Fruit fly (Drosophila melanogaster) whole organism, embryonic: ENCODE measurements around the gene CG44362.

ENCODE experiments used
- Ada2b ChIP-seq: fragments of 200-800 bp; sonication (Bioruptor generic); IDR thresholded peaks from 2 replicates; pipeline ENCODE4 v1.3.6; 2022; ENCODE audit warnings: missing biosample characterization, missing genetic modification characterization
- CG10431 ChIP-seq: fragments of 200-800 bp; sonication (Bioruptor generic); optimal IDR thresholded peaks from 3 replicates; lab custom pipeline; 2018; ENCODE audit warnings: missing biosample characterization, mild to moderate bottlenecking, missing genetic modification characterization
- CG11723 ChIP-seq: fragments of 200-800 bp; sonication (Bioruptor generic); optimal IDR thresholded peaks from 2 replicates; lab custom pipeline; 2017; ENCODE audit warnings: missing biosample characterization, mild to moderate bottlenecking, missing genetic modification characterization
- CG12071 ChIP-seq: fragments of 200-800 bp; sonication (Bioruptor generic); optimal IDR thresholded peaks from 3 replicates; lab custom pipeline; 2018; ENCODE audit warnings: missing biosample characterization, mild to moderate bottlenecking, missing genetic modification characterization
- CG1233 ChIP-seq: fragments of 200-800 bp; sonication (Bioruptor generic); optimal IDR thresholded peaks from 4 replicates; lab custom pipeline; 2018; ENCODE audit warnings: missing biosample characterization, mild to moderate bottlenecking, missing genetic modification characterization
- CG12769 ChIP-seq: fragments of 200-800 bp; sonication (Bioruptor generic); optimal IDR thresholded peaks from 2 replicates; lab custom pipeline; 2019; ENCODE audit warnings: missing biosample characterization, mild to moderate bottlenecking, missing genetic modification characterization, moderate library complexity
- CG12942 ChIP-seq: fragments of 200-800 bp; sonication (Bioruptor generic); optimal IDR thresholded peaks from 3 replicates; lab custom pipeline; 2016; ENCODE audit warnings: missing biosample characterization, missing genetic modification characterization
- CG15696 ChIP-seq: fragments of 200-800 bp; sonication (Bioruptor generic); optimal IDR thresholded peaks from 2 replicates; lab custom pipeline; 2019; ENCODE audit warnings: missing biosample characterization, mild to moderate bottlenecking, missing genetic modification characterization, moderate library complexity
- CG17186 ChIP-seq: fragments of 200-800 bp; sonication (Bioruptor generic); optimal IDR thresholded peaks from 3 replicates; lab custom pipeline; 2017; ENCODE audit warnings: missing biosample characterization, missing genetic modification reagents, missing genetic modification characterization
- CG18262 ChIP-seq: fragments of 200-800 bp; optimal IDR thresholded peaks from 3 replicates; lab custom pipeline; 2019; ENCODE audit warnings: missing biosample characterization, mild to moderate bottlenecking, missing genetic modification characterization, moderate library complexity
- CG31224 ChIP-seq: fragments of 200-800 bp; sonication (Bioruptor generic); IDR thresholded peaks from 2 replicates; pipeline ENCODE4 v1.3.6; 2022; ENCODE audit warnings: missing biosample characterization, missing genetic modification characterization
- CG32767 ChIP-seq: fragments of 200-800 bp; sonication (Bioruptor generic); IDR thresholded peaks from 2 replicates; pipeline ENCODE4 v1.3.6; 2022; ENCODE audit warnings: missing biosample characterization, missing genetic modification characterization
- CG4424 ChIP-seq: fragments of 200-800 bp; sonication (Bioruptor generic); optimal IDR thresholded peaks from 3 replicates; lab custom pipeline; 2016; ENCODE audit warnings: missing biosample characterization, missing genetic modification characterization
- CG4820 ChIP-seq: fragments of 200-800 bp; sonication (Bioruptor generic); optimal IDR thresholded peaks from 3 replicates; lab custom pipeline; 2016; ENCODE audit warnings: missing biosample characterization, missing genetic modification characterization
- CG6254 ChIP-seq: fragments of 200-800 bp; sonication (Bioruptor generic); optimal IDR thresholded peaks from 3 replicates; lab custom pipeline; 2017; ENCODE audit warnings: mild to moderate bottlenecking, missing biosample characterization, missing genetic modification reagents, missing genetic modification characterization
- CG6654 ChIP-seq: fragments of 200-800 bp; sonication (Bioruptor generic); optimal IDR thresholded peaks from 2 replicates; lab custom pipeline; 2017; ENCODE audit warnings: missing biosample characterization, mild to moderate bottlenecking, missing genetic modification characterization
- CG6689 ChIP-seq: fragments of 200-800 bp; sonication (Bioruptor generic); IDR thresholded peaks from 2 replicates; pipeline ENCODE4 v1.3.6; 2022; ENCODE audit warnings: missing biosample characterization, missing genetic modification characterization
- CG7357 ChIP-seq: fragments of 200-800 bp; sonication (Bioruptor generic); IDR thresholded peaks from 3 replicates; pipeline ENCODE4 v1.3.6; 2022; ENCODE audit warnings: missing biosample characterization, missing genetic modification characterization
- CG9215 ChIP-seq: fragments of 200-800 bp; sonication (Bioruptor generic); IDR thresholded peaks from 2 replicates; pipeline ENCODE4 v1.3.6; 2022; ENCODE audit warnings: missing biosample characterization, missing genetic modification characterization
- Doc3 ChIP-seq: fragments of 200-800 bp; sonication (Bioruptor generic); IDR thresholded peaks from 3 replicates; pipeline ENCODE4 v1.3.6; 2022; ENCODE audit warnings: missing biosample characterization, missing genetic modification characterization; ENCODE audit not compliant: partially characterized antibody
- Eip74EF ChIP-seq, 2 experiments: fragments of 200-800 bp in 1 of 2; fragments of >200 bp in 1 of 2; sonication (Bioruptor generic) in 1 of 2; optimal IDR thresholded peaks; 2 replicates each; lab custom pipeline; 2017 to 2019; ENCODE audit warnings: missing biosample characterization in 2 of 2, missing genetic modification characterization in 2 of 2, mild to moderate bottlenecking in 1 of 2, moderate library complexity in 1 of 2
- HHEX ChIP-seq: fragments of 200-800 bp; sonication (Bioruptor generic); optimal IDR thresholded peaks from 3 replicates; lab custom pipeline; 2017; ENCODE audit warnings: missing biosample characterization, mild to moderate bottlenecking, missing genetic modification characterization, missing genetic modification reagents
- HLH54F ChIP-seq: fragments of 200-800 bp; sonication (Bioruptor generic); optimal IDR thresholded peaks from 3 replicates; lab custom pipeline; 2016; ENCODE audit warnings: missing biosample characterization, missing genetic modification characterization
- Hsf ChIP-seq: fragments of 200-800 bp; sonication (Bioruptor generic); optimal IDR thresholded peaks from 3 replicates; lab custom pipeline; 2016; ENCODE audit warnings: missing biosample characterization, missing genetic modification characterization
- MBD-R2 ChIP-seq: fragments of 200-800 bp; sonication (Bioruptor generic); IDR thresholded peaks from 2 replicates; pipeline ENCODE4 v1.3.6; 2022; ENCODE audit warnings: missing biosample characterization, missing genetic modification characterization
- NC2α ChIP-seq: fragments of 200-800 bp; sonication (Bioruptor generic); optimal IDR thresholded peaks from 2 replicates; lab custom pipeline; 2016; ENCODE audit warnings: missing biosample characterization, missing genetic modification characterization
- Oaz ChIP-seq: fragments of 200-800 bp; sonication (Bioruptor generic); IDR thresholded peaks from 2 replicates; pipeline ENCODE4 v1.3.6; 2022; ENCODE audit warnings: missing biosample characterization, missing genetic modification characterization
- PHDP ChIP-seq: fragments of 200-800 bp; sonication (Bioruptor generic); optimal IDR thresholded peaks from 3 replicates; lab custom pipeline; 2018; ENCODE audit warnings: missing biosample characterization, mild to moderate bottlenecking, missing genetic modification characterization, moderate library complexity
- Scr ChIP-seq: fragments of 200-800 bp; sonication (Bioruptor generic); IDR thresholded peaks from 2 replicates; pipeline ENCODE4 v1.3.6; 2022; ENCODE audit warnings: missing biosample characterization, missing genetic modification characterization; ENCODE audit not compliant: partially characterized antibody
- Sry-β ChIP-seq: fragments of 200-800 bp; sonication (Bioruptor generic); optimal IDR thresholded peaks from 2 replicates; lab custom pipeline; 2018; ENCODE audit warnings: missing biosample characterization, mild to moderate bottlenecking, missing genetic modification characterization, moderate library complexity
- Sry-δ ChIP-seq: fragments of 200-800 bp; sonication (Bioruptor generic); optimal IDR thresholded peaks from 2 replicates; lab custom pipeline; 2016; ENCODE audit warnings: missing biosample characterization, missing genetic modification characterization
- Ssrp ChIP-seq: fragments of 200-800 bp; sonication (Bioruptor generic); optimal IDR thresholded peaks from 2 replicates; lab custom pipeline; 2018; ENCODE audit warnings: missing biosample characterization, mild to moderate bottlenecking, missing genetic modification characterization, moderate library complexity
- btn ChIP-seq: fragments of 200-800 bp; sonication (Bioruptor generic); optimal IDR thresholded peaks from 2 replicates; lab custom pipeline; 2016; ENCODE audit warnings: missing biosample characterization, missing genetic modification characterization
- croc ChIP-seq: fragments of 200-800 bp; sonication (Bioruptor generic); conservative IDR thresholded peaks from 3 replicates; pipeline ENCODE4 v1.3.6; 2022; ENCODE audit warnings: missing biosample characterization, missing genetic modification characterization
- dati ChIP-seq: fragments of 200-800 bp; sonication (Bioruptor generic); IDR thresholded peaks from 2 replicates; pipeline ENCODE4 v1.3.6; 2022; ENCODE audit warnings: missing biosample characterization, missing genetic modification characterization
- dmrt11E ChIP-seq: fragments of 200-800 bp; sonication (Bioruptor generic); optimal IDR thresholded peaks from 3 replicates; lab custom pipeline; 2018; ENCODE audit warnings: missing biosample characterization, mild to moderate bottlenecking, missing genetic modification characterization, moderate library complexity
- eyg ChIP-seq: fragments of 200-800 bp; sonication (Bioruptor generic); optimal IDR thresholded peaks from 3 replicates; lab custom pipeline; 2016; ENCODE audit warnings: missing biosample characterization, missing genetic modification characterization
- fd3F ChIP-seq: fragments of 200-800 bp; sonication (Bioruptor generic); optimal IDR thresholded peaks from 2 replicates; lab custom pipeline; 2018; ENCODE audit warnings: missing biosample characterization, mild to moderate bottlenecking, missing genetic modification characterization, moderate library complexity
- ftz-f1 ChIP-seq: fragments of 200-800 bp; sonication (Bioruptor generic); optimal IDR thresholded peaks from 2 replicates; lab custom pipeline; 2016; ENCODE audit warnings: missing biosample characterization, missing genetic modification characterization
- ken ChIP-seq: fragments of 200-800 bp; sonication (Bioruptor generic); IDR thresholded peaks from 3 replicates; pipeline ENCODE4 v1.3.6; 2022; ENCODE audit warnings: missing biosample characterization, missing genetic modification characterization
- klu ChIP-seq: fragments of 200-800 bp; sonication (Bioruptor generic); IDR thresholded peaks from 2 replicates; pipeline ENCODE4 v1.3.6; 2022; ENCODE audit warnings: missing biosample characterization, missing genetic modification characterization
- pb ChIP-seq: fragments of 200-800 bp; sonication (Bioruptor generic); optimal IDR thresholded peaks from 3 replicates; lab custom pipeline; 2016; ENCODE audit warnings: missing biosample characterization, missing genetic modification characterization
- ranshi ChIP-seq: fragments of 200-800 bp; sonication (Bioruptor generic); IDR thresholded peaks from 2 replicates; pipeline ENCODE4 v1.3.6; 2022; ENCODE audit warnings: missing biosample characterization, missing genetic modification characterization
- run ChIP-seq: fragments of 200-800 bp; sonication (Bioruptor generic); optimal IDR thresholded peaks from 3 replicates; lab custom pipeline; 2018; ENCODE audit warnings: missing biosample characterization, mild to moderate bottlenecking, missing genetic modification characterization
- slbo ChIP-seq: fragments of 200-800 bp; sonication (Bioruptor generic); IDR thresholded peaks from 2 replicates; pipeline ENCODE4 v1.3.6; 2022; ENCODE audit warnings: missing biosample characterization, missing genetic modification characterization
- sob ChIP-seq: fragments of 200-800 bp; sonication (Bioruptor generic); IDR thresholded peaks from 2 replicates; pipeline ENCODE4 v1.3.6; 2022; ENCODE audit warnings: missing biosample characterization, missing genetic modification characterization
- tll ChIP-seq, 2 experiments: fragments of 200-800 bp in 1 of 2; fragments of >200 bp in 1 of 2; sonication (Bioruptor generic) in 1 of 2; optimal IDR thresholded peaks; 2 replicates each; lab custom pipeline; 2017 to 2019; ENCODE audit warnings: missing biosample characterization in 2 of 2, missing genetic modification characterization in 2 of 2, mild to moderate bottlenecking in 1 of 2, moderate library complexity in 1 of 2
- wdn ChIP-seq: fragments of 200-800 bp; sonication (Bioruptor generic); IDR thresholded peaks from 2 replicates; pipeline ENCODE4 v1.3.6; 2022; ENCODE audit warnings: missing biosample characterization, missing genetic modification characterization
- zf30C ChIP-seq: fragments of 200-800 bp; sonication (Bioruptor generic); optimal IDR thresholded peaks from 3 replicates; lab custom pipeline; 2018; ENCODE audit warnings: missing biosample characterization, mild to moderate bottlenecking, missing genetic modification characterization

The CG44362 gene

dm6 chr3L:11417273-11418040 is 20.1 kb downstream of the CG44362 start (continued):
- TF ChIP-seq tll (GFP tag; optimal IDR thresholded peaks at IDR 0.05; lab: Kevin White, UChicago) (no peak), Scr (GFP tag; lab: Robert Waterston, UW) (peak; percentile 31), CG4820 (peak; percentile 85), dmrt11E (peak; percentile 93), HLH54F (GFP tag; lab: Kevin White, UChicago) (peak; percentile 40), Sry-δ (GFP tag; lab: Kevin White, UChicago) (no peak), Sry-β (GFP tag; lab: Kevin White, UChicago) (peak; percentile 64), CG6654 (GFP tag; lab: Kevin White, UChicago) (peak; percentile 77), Eip74EF (GFP tag; optimal IDR thresholded peaks at IDR 0.05; lab: Kevin White, UChicago) (peak in 1 of 2 experiments; percentile 92), Hsf (GFP tag; lab: Kevin White, UChicago) (peak; percentile 74), ken (GFP tag; lab: Robert Waterston, UW) (peak; percentile 68), CG12071 (GFP tag; lab: Kevin White, UChicago) (peak; percentile 76), CG15696 (tag; lab: Kevin White, UChicago) (peak; percentile 91), CG32767 (peak; percentile 92), ranshi (GFP tag; lab: Robert Waterston, UW) (peak; percentile 76), Ssrp (tag; lab: Kevin White, UChicago) (peak; percentile 91), CG9215 (GFP tag; lab: Robert Waterston, UW) (peak; percentile 75), pb (GFP tag; lab: Kevin White, UChicago) (no peak), slbo (GFP tag; lab: Robert Waterston, UW) (peak; percentile 79), HHEX (GFP tag; lab: Kevin White, UChicago) (peak; percentile 77), PHDP (peak; percentile 90), eyg (no peak), croc (GFP tag; lab: Robert Waterston, UW) (peak; percentile 92), CG31224 (GFP tag; lab: Robert Waterston, UW) (peak; percentile 61), Doc3 (GFP tag; lab: Robert Waterston, UW) (peak; percentile 36; the same call in 1 of the 3 replicates), Oaz (GFP tag; lab: Robert Waterston, UW) (peak; percentile 69), CG10431 (GFP tag; lab: Kevin White, UChicago) (peak; percentile 58), btn (GFP tag; lab: Kevin White, UChicago) (peak; percentile 63), zf30C (peak; percentile 95), CG17186 (GFP tag; lab: Kevin White, UChicago) (peak; percentile 24), CG7357 (GFP tag; lab: Robert Waterston, UW) (peak; percentile 85), MBD-R2 (peak; percentile 61; the same call in 1 of the 2 replicates), wdn (0 out of 2 replicates have a peak, but pooled peaks have one; percentile 14), CG1233 (GFP tag; lab: Kevin White, UChicago) (peak; percentile 79), ftz-f1 (no peak), fd3F (GFP tag; lab: Kevin White, UChicago) (peak; percentile 80), klu (peak; percentile 90), Ada2b (GFP tag; lab: Robert Waterston, UW) (peak; percentile 79), CG6254 (peak; percentile 92), dati (GFP tag; lab: Robert Waterston, UW) (peak; percentile 60; the same call in 1 of the 2 replicates), CG11723 (GFP tag; lab: Kevin White, UChicago) (peak; percentile 54), run (tag; lab: Kevin White, UChicago) (peak; percentile 73), CG12769 (no peak), CG4424 (GFP tag; lab: Kevin White, UChicago) (peak; percentile 85), CG6689 (peak; percentile 92), CG12942 (GFP tag; lab: Kevin White, UChicago) (peak; percentile 60), NC2α (peak; percentile 66), CG18262 (tag; lab: Kevin White, UChicago) (peak; percentile 97), sob (peak; percentile 90)
